Fruit fly (Drosophila melanogaster) whole organism, prepupa: Measurements from ENCODE around the gene eIF3h.

Experiments used
- Blimp-1 ChIP-seq: fragments of 200-800 bp; sonication (Bioruptor generic); optimal IDR thresholded peaks from 3 replicates; lab custom pipeline; 2017; ENCODE audit warnings: missing biosample characterization, missing genetic modification characterization, mild to moderate bottlenecking, moderate library complexity, missing genetic modification reagents
- CG11902 ChIP-seq: fragments of 200-800 bp; sonication (Bioruptor generic); optimal IDR thresholded peaks from 3 replicates; lab custom pipeline; 2016; ENCODE audit warnings: missing biosample characterization, missing genetic modification characterization
- CG15336 ChIP-seq: fragments of 200-800 bp; sonication (Bioruptor generic); IDR thresholded peaks from 2 replicates; pipeline ENCODE4 v1.3.6; 2022; ENCODE audit warnings: missing biosample characterization, missing genetic modification characterization
- CG1621 ChIP-seq: fragments of 200-800 bp; sonication (Bioruptor generic); optimal IDR thresholded peaks from 3 replicates; lab custom pipeline; 2018; ENCODE audit warnings: missing biosample characterization, mild to moderate bottlenecking, missing genetic modification characterization
- CG16779 ChIP-seq: fragments of 200-800 bp; sonication (Bioruptor generic); optimal IDR thresholded peaks from 3 replicates; lab custom pipeline; 2017; ENCODE audit warnings: missing biosample characterization, mild to moderate bottlenecking, missing genetic modification characterization
- CG3032 ChIP-seq: fragments of 200-800 bp; optimal IDR thresholded peaks from 2 replicates; lab custom pipeline; 2019; ENCODE audit warnings: missing biosample characterization, mild to moderate bottlenecking, missing genetic modification characterization, moderate library complexity
- CG32006 ChIP-seq: fragments of 200-800 bp; sonication (Bioruptor generic); optimal IDR thresholded peaks from 3 replicates; lab custom pipeline; 2017; ENCODE audit warnings: missing biosample characterization, mild to moderate bottlenecking, missing genetic modification characterization
- CG3919 ChIP-seq: fragments of 200-800 bp; sonication (Bioruptor generic); optimal IDR thresholded peaks from 3 replicates; lab custom pipeline; 2016; ENCODE audit warnings: missing biosample characterization, missing genetic modification characterization
- CG4318 ChIP-seq: fragments of 200-800 bp; sonication (Bioruptor generic); optimal IDR thresholded peaks from 3 replicates; lab custom pipeline; 2017; ENCODE audit warnings: missing biosample characterization, mild to moderate bottlenecking, missing genetic modification characterization
- CG6163 ChIP-seq: fragments of 200-800 bp; sonication (Bioruptor generic); IDR thresholded peaks from 3 replicates; pipeline ENCODE4 v1.3.6; 2022; ENCODE audit warnings: missing biosample characterization, missing genetic modification characterization
- CG6276 ChIP-seq: fragments of 200-800 bp; sonication (Bioruptor generic); optimal IDR thresholded peaks from 2 replicates; lab custom pipeline; 2017; ENCODE audit warnings: missing biosample characterization, mild to moderate bottlenecking, missing genetic modification characterization
- CG6792 ChIP-seq: fragments of 200-800 bp; sonication (Bioruptor generic); optimal IDR thresholded peaks from 3 replicates; lab custom pipeline; 2016; ENCODE audit warnings: missing biosample characterization, missing genetic modification characterization
- CG6808 ChIP-seq: fragments of 200-800 bp; sonication (Bioruptor generic); optimal IDR thresholded peaks from 3 replicates; lab custom pipeline; 2017; ENCODE audit warnings: missing biosample characterization, missing genetic modification characterization, mild to moderate bottlenecking, moderate library complexity, missing genetic modification reagents
- CG8119 ChIP-seq: fragments of 200-800 bp; sonication (Bioruptor generic); IDR thresholded peaks from 3 replicates; pipeline ENCODE4 v1.3.6; 2022; ENCODE audit warnings: missing biosample characterization, missing genetic modification characterization
- Eip78C ChIP-seq: fragments of 200-800 bp; sonication (Bioruptor generic); peaks from one replicate; lab custom pipeline; 2016; ENCODE audit warnings: missing biosample characterization, missing genetic modification characterization
- Eip93F ChIP-seq: fragments of 200-800 bp; sonication (Bioruptor generic); optimal IDR thresholded peaks from 2 replicates; lab custom pipeline; 2016; ENCODE audit warnings: missing biosample characterization, mild to moderate bottlenecking, missing genetic modification characterization
- Ets96B ChIP-seq: fragments of 200-800 bp; optimal IDR thresholded peaks from 2 replicates; lab custom pipeline; 2019; ENCODE audit warnings: missing biosample characterization, mild to moderate bottlenecking, missing genetic modification characterization, moderate library complexity
- Hr38 ChIP-seq: sonication (Bioruptor generic); optimal IDR thresholded peaks from 2 replicates; lab custom pipeline; 2016; ENCODE audit warnings: missing biosample characterization, missing genetic modification characterization
- Hr39 ChIP-seq: fragments of 200-800 bp; sonication (Bioruptor generic); optimal IDR thresholded peaks from 2 replicates; lab custom pipeline; 2016; ENCODE audit warnings: missing biosample characterization, missing genetic modification characterization
- Hr4 ChIP-seq: fragments of 200-800 bp; sonication (Bioruptor generic); optimal IDR thresholded peaks from 3 replicates; lab custom pipeline; 2016; ENCODE audit warnings: missing biosample characterization, missing genetic modification characterization
- Lpt ChIP-seq: fragments of 200-800 bp; sonication (Bioruptor generic); optimal IDR thresholded peaks from 3 replicates; lab custom pipeline; 2016; ENCODE audit warnings: missing biosample characterization, missing genetic modification characterization
- Met ChIP-seq: fragments of 200-800 bp; sonication (Bioruptor generic); optimal IDR thresholded peaks from 3 replicates; lab custom pipeline; 2016; ENCODE audit warnings: missing biosample characterization, missing genetic modification characterization
- OdsH ChIP-seq: fragments of 200-800 bp; sonication (Bioruptor generic); optimal IDR thresholded peaks from 3 replicates; lab custom pipeline; 2016; ENCODE audit warnings: missing biosample characterization, missing genetic modification characterization
- Smox ChIP-seq: fragments of 200-800 bp; sonication (Bioruptor generic); optimal IDR thresholded peaks from 3 replicates; lab custom pipeline; 2016; ENCODE audit warnings: missing biosample characterization, missing genetic modification characterization
- Sox102F ChIP-seq: fragments of 200-800 bp; sonication (Bioruptor generic); optimal IDR thresholded peaks from 2 replicates; lab custom pipeline; 2016; ENCODE audit warnings: missing biosample characterization, mild to moderate bottlenecking, missing genetic modification characterization
- Sox14 ChIP-seq: fragments of 200-800 bp; sonication (Bioruptor generic); optimal IDR thresholded peaks from 3 replicates; lab custom pipeline; 2016; ENCODE audit warnings: missing biosample characterization, missing genetic modification characterization
- acj6 ChIP-seq: fragments of 200-800 bp; sonication (Bioruptor generic); optimal IDR thresholded peaks from 3 replicates; lab custom pipeline; 2016; ENCODE audit warnings: missing biosample characterization, missing genetic modification characterization
- eg ChIP-seq: fragments of 200-800 bp; sonication (Bioruptor generic); IDR thresholded peaks from 3 replicates; pipeline ENCODE4 v1.3.6; 2022; ENCODE audit warnings: missing biosample characterization, missing genetic modification characterization
- esn ChIP-seq: fragments of 200-800 bp; sonication (Bioruptor generic); optimal IDR thresholded peaks from 2 replicates; lab custom pipeline; 2016; ENCODE audit warnings: missing biosample characterization, mild to moderate bottlenecking, missing genetic modification characterization, moderate library complexity
- fkh ChIP-seq: fragments of 200-800 bp; sonication (Bioruptor generic); optimal IDR thresholded peaks from 3 replicates; lab custom pipeline; 2017; ENCODE audit warnings: missing biosample characterization, mild to moderate bottlenecking, missing genetic modification characterization, moderate library complexity
- lz ChIP-seq: fragments of 200-800 bp; sonication (Bioruptor generic); optimal IDR thresholded peaks from 3 replicates; lab custom pipeline; 2016; ENCODE audit warnings: missing biosample characterization, missing genetic modification characterization
- net ChIP-seq: fragments of 200-800 bp; sonication (Bioruptor generic); optimal IDR thresholded peaks from 3 replicates; lab custom pipeline; 2016; ENCODE audit warnings: missing biosample characterization, missing genetic modification characterization
- pdm3 ChIP-seq: fragments of 200-800 bp; sonication (Bioruptor generic); optimal IDR thresholded peaks from 3 replicates; lab custom pipeline; 2016; ENCODE audit warnings: missing biosample characterization, missing genetic modification characterization
- salr ChIP-seq, 2 experiments: fragments of 200-800 bp; sonication (Bioruptor generic); optimal IDR thresholded peaks; 3 replicates each; lab custom pipeline; 2016 to 2018; ENCODE audit warnings: missing biosample characterization in 2 of 2, missing genetic modification characterization in 2 of 2, mild to moderate bottlenecking in 1 of 2
- svp ChIP-seq: fragments of 200-800 bp; sonication (Bioruptor generic); peaks from one replicate; lab custom pipeline; 2016; ENCODE audit warnings: missing biosample characterization, missing genetic modification characterization
- vri ChIP-seq: fragments of 200-800 bp; sonication (Bioruptor generic); optimal IDR thresholded peaks from 3 replicates; lab custom pipeline; 2016; ENCODE audit warnings: missing biosample characterization, mild to moderate bottlenecking, missing genetic modification characterization

Gene eIF3h

DNA sequence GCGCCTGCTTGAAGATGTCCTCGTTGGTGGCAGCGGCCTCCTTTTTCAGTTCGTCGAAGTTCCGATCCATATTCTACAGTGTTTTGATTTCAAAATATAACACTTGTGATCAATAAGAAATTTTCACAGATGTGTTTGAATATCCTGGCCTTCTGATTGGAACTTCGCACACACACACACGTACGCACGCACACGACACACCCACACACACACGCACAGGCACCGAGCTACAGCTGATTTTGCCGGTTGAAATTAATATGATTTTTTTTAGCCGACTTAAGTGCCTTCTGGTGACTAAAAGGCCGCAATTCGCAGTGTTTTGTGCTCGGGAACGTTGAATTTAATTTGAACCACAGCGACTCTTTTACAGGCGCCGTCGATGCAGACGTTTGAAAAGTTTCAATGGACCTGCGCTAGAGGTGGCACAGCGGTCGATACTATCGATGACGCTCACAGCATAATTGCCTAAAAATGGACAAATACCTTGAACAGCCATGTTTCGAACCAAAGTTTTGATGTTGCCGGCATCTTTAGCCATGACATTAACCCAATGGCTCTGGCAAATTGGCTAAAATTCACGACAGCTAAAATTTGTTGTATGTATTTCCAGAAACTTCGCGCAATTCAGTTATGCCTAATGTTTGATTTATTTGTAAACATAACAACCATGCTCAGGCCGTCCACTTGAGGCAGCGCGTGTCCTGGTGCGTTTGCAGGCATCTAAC, 43.4 kb downstream of the eIF3h start, which contains the start of gene Rtnl1 (continued):
- TF ChIP-seq Sox14 (peak; percentile 23), Lpt (no peak), svp (GFP tag; lab: Kevin White, UChicago) (no peak), Ets96B (tag; lab: Kevin White, UChicago) (no peak), vri (peak; percentile 30), Blimp-1 (GFP tag; lab: Kevin White, UChicago) (no peak), lz (GFP tag; lab: Kevin White, UChicago) (peak; percentile 35), Met (GFP tag; lab: Kevin White, UChicago) (no peak)

DNA sequence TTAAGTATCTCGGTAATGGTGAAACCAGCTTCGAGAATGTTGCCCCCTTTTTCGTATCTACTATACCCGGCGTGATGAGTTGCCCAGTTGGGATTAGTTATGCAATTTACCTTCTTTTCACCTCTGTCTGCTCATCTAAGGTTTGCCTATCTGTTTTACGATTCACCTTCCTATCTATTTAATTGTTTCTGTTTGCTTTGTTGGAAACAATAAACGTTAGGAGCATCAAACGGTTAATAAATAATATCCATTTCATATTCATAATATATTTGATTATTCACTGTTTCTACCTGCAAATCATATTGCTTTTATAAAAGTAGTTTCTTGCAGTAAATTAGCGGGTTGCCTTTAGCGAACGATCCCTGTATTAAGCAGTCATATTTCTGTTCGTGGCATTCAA, 45.6 kb downstream of the eIF3h start:
- 0 out of 2 replicates have a peak, but pooled peaks have one; percentile 15 for TF ChIP-seq CG15336 (GFP tag; lab: Robert Waterston, UW)
- TF ChIP-seq CG6163 (GFP tag; lab: Robert Waterston, UW), result peak; percentile 20; the same call in 1 of the 3 replicates
- TF ChIP-seq pdm3 (GFP tag; lab: Kevin White, UChicago), result peak; percentile 24
- 0 out of 3 replicates have a peak, but pooled peaks have one; percentile 11 for TF ChIP-seq eg
- TF ChIP-seq Eip93F (GFP tag; lab: Kevin White, UChicago), result no peak
- peak; percentile 69 for TF ChIP-seq Eip78C (GFP tag; lab: Kevin White, UChicago)
- TF ChIP-seq OdsH (GFP tag; lab: Kevin White, UChicago), result peak; percentile 9
- TF ChIP-seq CG6276 (GFP tag; lab: Kevin White, UChicago), result no peak
- TF ChIP-seq vri, result peak; percentile 52
- no peak for TF ChIP-seq CG8119 (GFP tag; lab: Robert Waterston, UW)
- no peak for TF ChIP-seq Smox (GFP tag; lab: Kevin White, UChicago)
- TF ChIP-seq CG3919 (GFP tag; lab: Kevin White, UChicago), result peak; percentile 16
- TF ChIP-seq CG32006, result peak; percentile 7
- TF ChIP-seq CG6808 (GFP tag; lab: Kevin White, UChicago), result no peak
- no peak for TF ChIP-seq Hr39
- no peak for TF ChIP-seq CG4318
- no peak for TF ChIP-seq Sox102F (GFP tag; lab: Kevin White, UChicago)
- no peak for TF ChIP-seq CG11902 (GFP tag; lab: Kevin White, UChicago)
- TF ChIP-seq CG6792 (GFP tag; lab: Kevin White, UChicago), result no peak
- peak; percentile 8 for TF ChIP-seq fkh
- peak; percentile 9 for TF ChIP-seq esn (GFP tag; lab: Kevin White, UChicago)

DNA sequence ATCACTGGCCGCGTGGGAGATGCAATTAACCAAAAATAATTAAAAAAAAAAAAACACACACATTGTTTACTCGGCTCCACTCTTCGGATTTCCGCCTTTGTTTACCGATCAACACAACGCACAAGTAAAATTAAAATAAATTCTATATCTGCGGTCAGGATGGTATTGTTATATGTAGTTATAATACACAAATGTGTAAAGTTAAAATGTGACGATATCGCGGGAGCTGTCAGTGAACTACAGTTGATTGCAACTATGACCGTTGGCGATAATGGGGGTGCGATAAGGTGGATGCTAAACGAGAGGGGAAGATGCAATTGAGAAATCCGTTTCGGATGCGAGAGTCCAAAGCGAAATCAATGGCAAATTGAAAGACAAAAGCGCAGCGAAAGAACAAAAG, 46.6 kb downstream of the eIF3h start:
- TF ChIP-seq Hr4 (GFP tag; lab: Kevin White, UChicago) (no peak), svp (GFP tag; lab: Kevin White, UChicago) (peak; percentile 70), CG32006 (no peak), lz (GFP tag; lab: Kevin White, UChicago) (no peak), CG1621 (no peak), Ets96B (tag; lab: Kevin White, UChicago) (no peak), CG16779 (tag; lab: Kevin White, UChicago) (no peak), OdsH (GFP tag; lab: Kevin White, UChicago) (no peak), CG4318 (no peak), salr (GFP tag; optimal IDR thresholded peaks at IDR 0.05; lab: Kevin White, UChicago) (no peak), vri (peak; percentile 10), Hr38 (no peak), acj6 (GFP tag; lab: Kevin White, UChicago) (no peak), Eip78C (GFP tag; lab: Kevin White, UChicago) (peak; percentile 70), CG15336 (GFP tag; lab: Robert Waterston, UW) (no peak), CG6163 (GFP tag; lab: Robert Waterston, UW) (no peak), CG6792 (GFP tag; lab: Kevin White, UChicago) (no peak), CG3032 (tag; lab: Kevin White, UChicago) (no peak), net (no peak), CG6276 (GFP tag; lab: Kevin White, UChicago) (no peak)
